Fruit fly (Drosophila melanogaster): ENCODE results near the gene CG31683.
A peak's percentile ranks its signal among the peaks of the same experiment; 100 is the strongest.

DNA sequence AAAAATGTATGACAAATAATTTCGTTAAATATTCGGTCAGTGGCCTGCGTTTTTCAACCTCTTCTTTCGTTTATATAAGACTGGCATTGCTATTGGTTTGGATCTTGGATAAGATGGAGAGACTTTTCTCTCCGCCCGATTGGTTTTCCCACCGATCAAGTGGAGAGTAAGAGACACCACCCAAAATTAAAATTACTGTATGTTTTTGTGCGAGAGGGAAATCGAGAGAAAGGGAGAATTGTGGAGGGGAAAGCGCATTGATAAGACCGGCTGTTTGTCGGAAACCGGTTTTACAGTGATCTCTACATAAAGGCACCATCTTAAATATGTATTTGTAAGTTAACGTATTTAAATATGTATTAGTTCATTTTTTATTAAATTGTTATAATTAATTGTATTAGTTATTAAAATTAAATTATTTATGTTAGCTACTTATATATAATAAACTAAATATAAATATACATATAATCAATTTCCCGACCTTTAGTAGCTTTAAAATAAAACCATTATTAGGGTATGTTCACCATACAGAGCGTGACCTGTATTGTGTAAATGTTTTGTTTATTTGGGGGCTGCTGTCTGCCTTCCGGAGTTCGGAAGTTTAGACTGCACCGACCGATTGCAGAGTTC is 44.8 kb upstream of the CG31683 start, which contains the start of gene CG34007:
- TF ChIP-seq CTCF (optimal IDR thresholded peaks at IDR 0.05) (peak; percentile 12 to 52), CG8478 (optimal IDR thresholded peaks at IDR 0.05) (no peak)

All from S2 (cell line).